ENCODE assay signal across 5 worm cellular contexts in genomic region chrX:5124288-5124687, ce11.
TF ChIP-seq lines count a peak whose summit lies in the region.

No protein-coding gene starts in this region.

TF ChIP-seq in whole organism, L1 larva, 84 proteins besides CTCF, POLR2A, EP300 and RAD21:
- no peak for TF ChIP-seq elt-2 (tag; optimal IDR thresholded peaks at IDR 0.05; lab: Kevin White, UChicago)
- TF ChIP-seq blmp-1 (tag; optimal IDR thresholded peaks at IDR 0.05; lab: Kevin White, UChicago) = peak; percentile 9
- TF ChIP-seq nhr-77 (tag; optimal IDR thresholded peaks at IDR 0.05; lab: Kevin White, UChicago) = no peak
- no peak for TF ChIP-seq ztf-4 (tag; optimal IDR thresholded peaks at IDR 0.05; lab: Kevin White, UChicago)
- TF ChIP-seq nhr-20 (tag; optimal IDR thresholded peaks at IDR 0.05; lab: Kevin White, UChicago) = no peak

TF ChIP-seq in whole organism, L3 larva, 47 proteins besides CTCF, POLR2A, EP300 and RAD21:
- no peak for TF ChIP-seq mml-1 (tag; optimal IDR thresholded peaks at IDR 0.05; lab: Kevin White, UChicago)
- TF ChIP-seq lin-39 (tag; optimal IDR thresholded peaks at IDR 0.05; lab: Kevin White, UChicago) = no peak
- peak; percentile 31 for TF ChIP-seq nhr-25 (tag; optimal IDR thresholded peaks at IDR 0.05; lab: Kevin White, UChicago)

TF ChIP-seq in whole organism, L4 larva, 104 proteins besides CTCF, POLR2A, EP300 and RAD21:
- TF ChIP-seq nhr-25 (tag; optimal IDR thresholded peaks at IDR 0.05; lab: Kevin White, UChicago; ENCODE audit: borderline replicate concordance, insufficient read depth) = peak; percentile 6
- no peak for TF ChIP-seq fkh-10 (GFP tag; optimal IDR thresholded peaks at IDR 0.05; lab: Kevin White, UChicago)

TF ChIP-seq in whole organism, late embryonic, 69 proteins besides CTCF, POLR2A, EP300 and RAD21:
- TF ChIP-seq unc-42 (tag; optimal IDR thresholded peaks at IDR 0.05; lab: Kevin White, UChicago) (peak; percentile 55), hlh-15 (tag; optimal IDR thresholded peaks at IDR 0.05; lab: Kevin White, UChicago) (no peak)

TF ChIP-seq in whole organism, mixed stage, embryonic, 35 proteins besides CTCF, POLR2A, EP300 and RAD21:
- TF ChIP-seq mls-2 (tag; optimal IDR thresholded peaks at IDR 0.05; lab: Kevin White, UChicago) (peak; percentile 18), ztf-11 (tag; optimal IDR thresholded peaks at IDR 0.05; lab: Kevin White, UChicago) (no peak), ces-1 (GFP tag; optimal IDR thresholded peaks at IDR 0.05; lab: Kevin White, UChicago) (peak; percentile 81)
